Fruit fly (Drosophila melanogaster): ENCODE measurements around the gene CG34355.

Gene CG34355

dm6 chr3R:23763622-23764273, 39.9 kb upstream of the CG34355 start, which contains the start of gene Lsd-1 (continued):
- TF ChIP-seq CG2678 (tag; optimal IDR thresholded peaks at IDR 0.05): no peak
- no peak for TF ChIP-seq CG6254 (GFP tag; optimal IDR thresholded peaks at IDR 0.05)
- TF ChIP-seq CG7987 (GFP tag; optimal IDR thresholded peaks at IDR 0.05): peak; percentile 50
- no peak for TF ChIP-seq CG1024 (GFP tag; IDR thresholded peaks at IDR 0.05)
- peak; percentile 7 for TF ChIP-seq gem (tag; optimal IDR thresholded peaks at IDR 0.05)
- TF ChIP-seq Pdp1 (GFP tag; optimal IDR thresholded peaks at IDR 0.05): no peak
- TF ChIP-seq cas (GFP tag; IDR thresholded peaks at IDR 0.05): no peak
- no peak for TF ChIP-seq CG7271 (tag; optimal IDR thresholded peaks at IDR 0.05)
- peak; percentile 43 for TF ChIP-seq sd (tag; optimal IDR thresholded peaks at IDR 0.05)
- peak; percentile 64; the same call in 1 of the 4 replicates for TF ChIP-seq chinmo (GFP tag; IDR thresholded peaks at IDR 0.05; ENCODE audit: partially characterized antibody)
- TF ChIP-seq CG11695 (GFP tag; IDR thresholded peaks at IDR 0.05): no peak
- TF ChIP-seq fd64A (GFP tag; optimal IDR thresholded peaks at IDR 0.05): no peak
- no peak for TF ChIP-seq CG1529 (GFP tag; optimal IDR thresholded peaks at IDR 0.05)
- TF ChIP-seq Hsf (GFP tag; optimal IDR thresholded peaks at IDR 0.05): no peak
- TF ChIP-seq C15 (GFP tag; IDR thresholded peaks at IDR 0.05): no peak
- TF ChIP-seq CG6175 (GFP tag; IDR thresholded peaks at IDR 0.05): no peak
- no peak for TF ChIP-seq sob (GFP tag; IDR thresholded peaks at IDR 0.05)
- no peak for TF ChIP-seq Bteb2 (GFP tag; optimal IDR thresholded peaks at IDR 0.05)
- TF ChIP-seq al (GFP tag; IDR thresholded peaks at IDR 0.05): no peak
- TF ChIP-seq rib (GFP tag; IDR thresholded peaks at IDR 0.05): no peak
- TF ChIP-seq CG12299 (tag; optimal IDR thresholded peaks at IDR 0.05): no peak
- TF ChIP-seq exex (tag; optimal IDR thresholded peaks at IDR 0.05): peak; percentile 3
- TF ChIP-seq Doc3 (GFP tag; IDR thresholded peaks at IDR 0.05; ENCODE audit: partially characterized antibody): no peak
- TF ChIP-seq sug (tag; optimal IDR thresholded peaks at IDR 0.05): peak; percentile 61
- peak; percentile 83 for TF ChIP-seq CG34376 (GFP tag; optimal IDR thresholded peaks at IDR 0.05)

DNA sequence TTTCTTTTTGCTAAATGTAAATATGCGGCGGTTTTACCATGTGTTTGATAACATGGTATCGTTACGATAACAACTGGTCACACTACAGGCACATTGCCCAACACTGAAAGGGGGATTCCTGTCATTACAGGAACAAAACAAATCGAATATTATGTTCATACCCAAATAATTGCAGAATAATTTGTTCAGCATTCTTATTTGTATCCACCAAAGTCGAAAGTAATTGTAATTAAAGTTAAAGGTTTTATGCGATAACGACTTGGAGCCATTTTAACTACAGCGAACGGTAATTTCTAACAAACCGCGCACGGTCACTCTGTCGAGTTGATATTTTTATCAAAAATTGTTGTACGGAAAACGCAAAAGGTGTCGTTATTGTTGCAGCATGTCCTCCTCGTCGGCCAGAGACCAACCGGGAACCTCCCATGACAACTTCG, 36.2 kb upstream of the CG34355 start, which contains the start of the genes CG10214 and CG10375:
Gene CG10214 (minus strand): TSS at position 72 of the 437 bp plus-strand sequence.
Gene CG10375 (plus strand): TSS at position 296 of the 437 bp plus-strand sequence.
- peak; percentile 49 for TF ChIP-seq CG33557 (GFP tag; optimal IDR thresholded peaks at IDR 0.05)
- TF ChIP-seq HmgD (GFP tag; optimal IDR thresholded peaks at IDR 0.05): peak; percentile 86
- TF ChIP-seq zen2 (GFP tag; IDR thresholded peaks at IDR 0.05; ENCODE audit: partially characterized antibody): no peak
- no peak for TF ChIP-seq CG14667 (GFP tag; IDR thresholded peaks at IDR 0.05)
- peak; percentile 78 for TF ChIP-seq CG8944 (GFP tag; optimal IDR thresholded peaks at IDR 0.05)
- TF ChIP-seq CG2875 (GFP tag; optimal IDR thresholded peaks at IDR 0.05): peak; percentile 43
- TF ChIP-seq CG16779 (GFP tag; IDR thresholded peaks at IDR 0.05): no peak
- peak; percentile 65 for TF ChIP-seq Six4 (GFP tag; optimal IDR thresholded peaks at IDR 0.05)
- TF ChIP-seq stc (GFP tag; IDR thresholded peaks at IDR 0.05): 0 out of 2 replicates have a peak, but pooled peaks have one; percentile 21
- peak in 1 of 2 experiments; percentile 25 for TF ChIP-seq Eip74EF (GFP tag; optimal IDR thresholded peaks at IDR 0.05)
- TF ChIP-seq CG2712 (tag; optimal IDR thresholded peaks at IDR 0.05): peak; percentile 78
- peak; percentile 82 to 86 for TF ChIP-seq dpn (GFP tag; optimal IDR thresholded peaks at IDR 0.05)
- TF ChIP-seq CG7786 (GFP tag; optimal IDR thresholded peaks at IDR 0.05): peak; percentile 81
- peak; percentile 68 for TF ChIP-seq CG14441 (GFP tag; IDR thresholded peaks at IDR 0.05)
- no peak for TF ChIP-seq ato (GFP tag; IDR thresholded peaks at IDR 0.05; ENCODE audit: partially characterized antibody)
- TF ChIP-seq klu (GFP tag; IDR thresholded peaks at IDR 0.05): no peak; the same call in 1 of the 2 replicates
- peak; percentile 52; the same call in 1 of the 2 replicates for TF ChIP-seq wdn (GFP tag; IDR thresholded peaks at IDR 0.05)
- peak; percentile 81 for TF ChIP-seq tx (GFP tag; optimal IDR thresholded peaks at IDR 0.05)
- TF ChIP-seq CG12942 (GFP tag; optimal IDR thresholded peaks at IDR 0.05): peak; percentile 76
- TF ChIP-seq vvl (GFP tag; IDR thresholded peaks at IDR 0.05): peak; percentile 84
- peak; percentile 44 for TF ChIP-seq BtbVII (GFP tag; optimal IDR thresholded peaks at IDR 0.05)
- no peak for TF ChIP-seq Trl (optimal IDR thresholded peaks at IDR 0.05)
- TF ChIP-seq Trl (GFP tag; optimal IDR thresholded peaks at IDR 0.05): peak; percentile 88
- peak; percentile 71 for TF ChIP-seq E2f1 (GFP tag; IDR thresholded peaks at IDR 0.05)
- no peak for TF ChIP-seq lov (optimal IDR thresholded peaks at IDR 0.05)
- peak; percentile 74; the same call in 1 of the 3 replicates for TF ChIP-seq lov (GFP tag; IDR thresholded peaks at IDR 0.05)

Data from whole organism, embryonic.